Worm (Caenorhabditis elegans) whole organism, early embryonic: ENCODE data around the gene T28H10.2.

Source experiments
- ama-1 ChIP-seq: fragments of 150-350 bp; optimal IDR thresholded peaks from 2 replicates; lab custom pipeline; 2014
- ceh-36 ChIP-seq: sonication (generic microtip); optimal IDR thresholded peaks from 2 replicates; lab custom pipeline; 2016; ENCODE audit warnings: missing genetic modification characterization, inconsistent platforms, missing compliant biosample characterization
- flt-1 ChIP-seq: fragments of 200-800 bp; sonication (Bioruptor generic); IDR thresholded peaks from 2 replicates; pipeline ENCODE4 v1.3.6; 2022; ENCODE audit warnings: missing genetic modification characterization, missing compliant biosample characterization
- hmbx-1 ChIP-seq: sonication (generic microtip); optimal IDR thresholded peaks from 2 replicates; lab custom pipeline; 2016; ENCODE audit warnings: mild to moderate bottlenecking, missing genetic modification characterization, missing compliant biosample characterization
- hnd-1 ChIP-seq: sonication (generic microtip); optimal IDR thresholded peaks from 2 replicates; lab custom pipeline; 2016; ENCODE audit warnings: missing genetic modification characterization, missing compliant biosample characterization
- pes-1 ChIP-seq: fragments of 200-800 bp; sonication (Bioruptor generic); IDR thresholded peaks from 2 replicates; pipeline ENCODE4 v1.3.6; 2022; ENCODE audit warnings: missing genetic modification reagents, missing genetic modification characterization, missing compliant biosample characterization
- scrt-1 ChIP-seq: fragments of 200-800 bp; sonication (Bioruptor generic); IDR thresholded peaks from 2 replicates; pipeline ENCODE4 v1.3.6; 2022; ENCODE audit warnings: missing genetic modification characterization, missing compliant biosample characterization
- tbx-37 ChIP-seq: fragments of 200-800 bp; sonication (Bioruptor generic); conservative IDR thresholded peaks from 2 replicates; pipeline ENCODE4 v1.3.6; 2022; ENCODE audit warnings: missing genetic modification reagents, missing genetic modification characterization, missing compliant biosample characterization

ce11 chrV:12511946-12512345 lies 803 bp downstream of the T28H10.2 start:
- TF ChIP-seq hmbx-1 (tag; lab: Kevin White, UChicago) (no peak), ceh-36 (tag; lab: Kevin White, UChicago) (no peak), ama-1 (lab: Kevin White, UChicago) (no peak), flt-1 (GFP tag; lab: Robert Waterston, UW) (no peak), pes-1 (GFP tag; lab: Robert Waterston, UW) (no peak), hnd-1 (tag; lab: Kevin White, UChicago) (no peak), tbx-37 (no peak), scrt-1 (GFP tag; lab: Robert Waterston, UW) (no peak)
